Worm (Caenorhabditis elegans) whole organism, mixed stage, embryonic: ENCODE data around the gene F45E12.6.

Experiments used
- ces-1 ChIP-seq: fragments of 150-350 bp; optimal IDR thresholded peaks from 2 replicates; lab custom pipeline; 2014; ENCODE audit warnings: missing biosample characterization, missing genetic modification reagents, missing genetic modification characterization
- lsy-2 ChIP-seq: fragments of 150-350 bp; optimal IDR thresholded peaks from 2 replicates; lab custom pipeline; 2014; ENCODE audit warnings: missing biosample characterization, missing genetic modification characterization
- mep-1 ChIP-seq: fragments of 150-350 bp; optimal IDR thresholded peaks from 2 replicates; lab custom pipeline; 2017; ENCODE audit warnings: missing biosample characterization, missing genetic modification reagents, missing genetic modification characterization, inconsistent platforms
- nhr-12 ChIP-seq: fragments of 150-350 bp; optimal IDR thresholded peaks from 2 replicates; lab custom pipeline; 2014; ENCODE audit warnings: missing biosample characterization, missing genetic modification characterization
- unc-62 ChIP-seq: fragments of 150-350 bp; optimal IDR thresholded peaks from 2 replicates; lab custom pipeline; 2014; ENCODE audit warnings: missing biosample characterization, missing genetic modification reagents, missing genetic modification characterization

ce11 chrII:7283063-7283462, 30.9 kb downstream of the F45E12.6 start:
- TF ChIP-seq nhr-12 (tag; lab: Kevin White, UChicago) (no peak), lsy-2 (tag; lab: Kevin White, UChicago) (no peak), unc-62 (GFP tag; lab: Kevin White, UChicago) (no peak), ces-1 (no peak), mep-1 (no peak)
